Worm (Caenorhabditis elegans) whole organism, early embryonic: ENCODE measurements around the gene cah-4.

ENCODE experiments used
- B0310.2 ChIP-seq: sonication (generic microtip); optimal IDR thresholded peaks from 2 replicates; lab custom pipeline; 2016; ENCODE audit warnings: mild to moderate bottlenecking, missing genetic modification characterization, missing compliant biosample characterization
- F13C5.2 ChIP-seq: sonication (generic microtip); optimal IDR thresholded peaks from 2 replicates; lab custom pipeline; 2017; ENCODE audit warnings: mild to moderate bottlenecking, missing genetic modification characterization, inconsistent platforms, missing compliant biosample characterization
- aly-1 ChIP-seq: sonication (generic microtip); optimal IDR thresholded peaks from 2 replicates; lab custom pipeline; 2016; ENCODE audit warnings: missing genetic modification characterization, missing compliant biosample characterization
- ama-1 ChIP-seq: fragments of 150-350 bp; optimal IDR thresholded peaks from 2 replicates; lab custom pipeline; 2014
- ceh-13 ChIP-seq: fragments of 200-800 bp; sonication (Bioruptor generic); optimal IDR thresholded peaks from 2 replicates; lab custom pipeline; 2018; ENCODE audit warnings: mild to moderate bottlenecking, missing genetic modification characterization, missing compliant biosample characterization
- ceh-36 ChIP-seq: sonication (generic microtip); optimal IDR thresholded peaks from 2 replicates; lab custom pipeline; 2016; ENCODE audit warnings: missing genetic modification characterization, inconsistent platforms, missing compliant biosample characterization
- ets-7 ChIP-seq: sonication (generic microtip); optimal IDR thresholded peaks from 2 replicates; lab custom pipeline; 2016; ENCODE audit warnings: missing genotype, missing genetic modification characterization, missing compliant biosample characterization
- flt-1 ChIP-seq: fragments of 200-800 bp; sonication (Bioruptor generic); IDR thresholded peaks from 2 replicates; pipeline ENCODE4 v1.3.6; 2022; ENCODE audit warnings: missing genetic modification characterization, missing compliant biosample characterization
- hmbx-1 ChIP-seq: sonication (generic microtip); optimal IDR thresholded peaks from 2 replicates; lab custom pipeline; 2016; ENCODE audit warnings: mild to moderate bottlenecking, missing genetic modification characterization, missing compliant biosample characterization
- hmg-4 ChIP-seq: fragments of 200-800 bp; sonication (Bioruptor generic); optimal IDR thresholded peaks from 2 replicates; lab custom pipeline; 2018; ENCODE audit warnings: mild to moderate bottlenecking, missing genetic modification characterization, missing compliant biosample characterization
- hnd-1 ChIP-seq: sonication (generic microtip); optimal IDR thresholded peaks from 2 replicates; lab custom pipeline; 2016; ENCODE audit warnings: missing genetic modification characterization, missing compliant biosample characterization
- pes-1 ChIP-seq: fragments of 200-800 bp; sonication (Bioruptor generic); IDR thresholded peaks from 2 replicates; pipeline ENCODE4 v1.3.6; 2022; ENCODE audit warnings: missing genetic modification reagents, missing genetic modification characterization, missing compliant biosample characterization
- scrt-1 ChIP-seq: fragments of 200-800 bp; sonication (Bioruptor generic); IDR thresholded peaks from 2 replicates; pipeline ENCODE4 v1.3.6; 2022; ENCODE audit warnings: missing genetic modification characterization, missing compliant biosample characterization
- sea-1 ChIP-seq: fragments of 200-800 bp; sonication (Bioruptor generic); conservative IDR thresholded peaks from 2 replicates; pipeline ENCODE4 v1.3.6; 2022; ENCODE audit warnings: missing genetic modification characterization, missing compliant biosample characterization
- tbx-11 ChIP-seq: fragments of 200-800 bp; sonication (Bioruptor generic); IDR thresholded peaks from 2 replicates; pipeline ENCODE4 v1.3.6; 2022; ENCODE audit warnings: missing genetic modification characterization, missing compliant biosample characterization
- tbx-37 ChIP-seq: fragments of 200-800 bp; sonication (Bioruptor generic); conservative IDR thresholded peaks from 2 replicates; pipeline ENCODE4 v1.3.6; 2022; ENCODE audit warnings: missing genetic modification reagents, missing genetic modification characterization, missing compliant biosample characterization
- tra-4 ChIP-seq: sonication (generic microtip); optimal IDR thresholded peaks from 2 replicates; lab custom pipeline; 2017; ENCODE audit warnings: missing genetic modification characterization, missing compliant biosample characterization

The cah-4 gene

ce11 chrX:13518861-13519713 lies 23.3 kb upstream of the cah-4 start, which contains the start of the genes cdk-4 and F18H3.1:
TSS of gene cdk-4 (minus strand) at chrX:13518911.
TSS of gene F18H3.1 (plus strand) at chrX:13519663.
- peak; percentile 43 for TF ChIP-seq F13C5.2 (tag; lab: Kevin White, UChicago)
- peak; percentile 69 for TF ChIP-seq hmg-4
- no peak for TF ChIP-seq aly-1 (tag; lab: Kevin White, UChicago)
- 0 out of 2 replicates have a peak, but pooled peaks have one; percentile 8 for TF ChIP-seq pes-1 (GFP tag; lab: Robert Waterston, UW)

ce11 chrX:13525094-13525493 lies 17.3 kb upstream of the cah-4 start:
- TF ChIP-seq ceh-36 (no peak), F13C5.2 (tag; lab: Kevin White, UChicago) (no peak)

ce11 chrX:13526219-13527218 lies 15.9 kb upstream of the cah-4 start:
- no peak for TF ChIP-seq ama-1 (lab: Kevin White, UChicago)
- no peak for TF ChIP-seq F13C5.2 (tag; lab: Kevin White, UChicago)
- TF ChIP-seq ceh-13 (GFP tag; lab: Kevin White, UChicago), result no peak
- TF ChIP-seq scrt-1 (GFP tag; lab: Robert Waterston, UW), result no peak
- TF ChIP-seq hmg-4, result no peak
- no peak for TF ChIP-seq flt-1 (GFP tag; lab: Robert Waterston, UW)
- no peak for TF ChIP-seq hnd-1 (tag; lab: Kevin White, UChicago)
- no peak for TF ChIP-seq sea-1 (GFP tag; lab: Robert Waterston, UW)
- TF ChIP-seq B0310.2 (tag; lab: Kevin White, UChicago), result no peak
- TF ChIP-seq aly-1 (tag; lab: Kevin White, UChicago), result no peak
- TF ChIP-seq hmbx-1 (tag; lab: Kevin White, UChicago), result no peak
- TF ChIP-seq tra-4 (tag; lab: Kevin White, UChicago), result no peak
- TF ChIP-seq tbx-11 (GFP tag; lab: Robert Waterston, UW), result no peak
- no peak for TF ChIP-seq pes-1 (GFP tag; lab: Robert Waterston, UW)
- TF ChIP-seq ceh-36, result no peak
- no peak for TF ChIP-seq tbx-37 (GFP tag; lab: Robert Waterston, UW)
- TF ChIP-seq ets-7 (tag; lab: Kevin White, UChicago), result no peak

ce11 chrX:13527347-13528092 lies 14.9 kb upstream of the cah-4 start, which contains the start of gene pab-2:
TSS of gene pab-2 (minus strand) at chrX:13527415.
- TF ChIP-seq aly-1 (tag; lab: Kevin White, UChicago), result peak; percentile 72
- peak; percentile 24; the same call in 1 of the 2 replicates for TF ChIP-seq flt-1 (GFP tag; lab: Robert Waterston, UW)
- no peak for TF ChIP-seq ceh-36
- no peak for TF ChIP-seq sea-1 (GFP tag; lab: Robert Waterston, UW)
- TF ChIP-seq ets-7 (tag; lab: Kevin White, UChicago), result peak; percentile 44
- TF ChIP-seq tbx-37 (GFP tag; lab: Robert Waterston, UW), result no peak
- peak; percentile 69 for TF ChIP-seq F13C5.2 (tag; lab: Kevin White, UChicago)
- TF ChIP-seq ama-1 (lab: Kevin White, UChicago), result no peak
- 0 out of 2 replicates have a peak, but pooled peaks have one; percentile 43 for TF ChIP-seq scrt-1 (GFP tag; lab: Robert Waterston, UW)
- TF ChIP-seq pes-1 (GFP tag; lab: Robert Waterston, UW), result peak; percentile 48; the same call in 1 of the 2 replicates
- TF ChIP-seq hmbx-1 (tag; lab: Kevin White, UChicago), result no peak
- peak; percentile 87 for TF ChIP-seq hmg-4

- TF ChIP-seq ets-7 (tag; lab: Kevin White, UChicago) (no peak), ama-1 (lab: Kevin White, UChicago) (no peak), sea-1 (GFP tag; lab: Robert Waterston, UW) (no peak), tra-4 (tag; lab: Kevin White, UChicago) (no peak), F13C5.2 (tag; lab: Kevin White, UChicago) (no peak), B0310.2 (tag; lab: Kevin White, UChicago) (no peak), scrt-1 (GFP tag; lab: Robert Waterston, UW) (no peak), tbx-37 (GFP tag; lab: Robert Waterston, UW) (no peak), ceh-13 (GFP tag; lab: Kevin White, UChicago) (no peak), aly-1 (tag; lab: Kevin White, UChicago) (no peak), ceh-36 (no peak), flt-1 (GFP tag; lab: Robert Waterston, UW) (no peak), hmg-4 (no peak), tbx-11 (GFP tag; lab: Robert Waterston, UW) (no peak), pes-1 (GFP tag; lab: Robert Waterston, UW) (no peak), hmbx-1 (tag; lab: Kevin White, UChicago) (no peak)
Observed at ce11 chrX:13528630-13529138, 13.7 kb upstream of the cah-4 start, which contains the start of gene F18H3.4. TSS of gene F18H3.4 (plus strand) at chrX:13529088.
